Fruit fly (Drosophila melanogaster) whole organism, embryonic: ENCODE measurements around the gene Obp99d.

Experiments used
- Abd-B ChIP-seq: fragments of 200-800 bp; sonication (Bioruptor generic); optimal IDR thresholded peaks from 2 replicates; lab custom pipeline; 2018; ENCODE audit warnings: missing biosample characterization, mild to moderate bottlenecking, missing genetic modification characterization, moderate library complexity
- Awh ChIP-seq: fragments of 200-800 bp; sonication (Bioruptor generic); IDR thresholded peaks from 2 replicates; pipeline ENCODE4, ENCODE4 v1.3.6; 2022; ENCODE audit warnings: missing biosample characterization, missing genetic modification characterization
- Bgb ChIP-seq: fragments of 200-800 bp; sonication (Bioruptor generic); IDR thresholded peaks from 2 replicates; pipeline ENCODE4 v1.3.6; 2022; ENCODE audit warnings: missing biosample characterization, missing genetic modification characterization; ENCODE audit not compliant: partially characterized antibody
- CG10147 ChIP-seq: fragments of 200-800 bp; sonication (Bioruptor generic); optimal IDR thresholded peaks from 2 replicates; lab custom pipeline; 2019; ENCODE audit warnings: missing biosample characterization, mild to moderate bottlenecking, missing genetic modification characterization, moderate library complexity
- CG10431 ChIP-seq: fragments of 200-800 bp; sonication (Bioruptor generic); optimal IDR thresholded peaks from 3 replicates; lab custom pipeline; 2018; ENCODE audit warnings: missing biosample characterization, mild to moderate bottlenecking, missing genetic modification characterization
- CG10462 ChIP-seq: fragments of 200-800 bp; sonication (Bioruptor generic); optimal IDR thresholded peaks from 2 replicates; lab custom pipeline; 2016; ENCODE audit warnings: missing biosample characterization, missing genetic modification characterization
- CG11560 ChIP-seq: fragments of 200-800 bp; sonication (Bioruptor generic); IDR thresholded peaks from 3 replicates; pipeline ENCODE4 v1.3.6; 2022; ENCODE audit warnings: missing biosample characterization, missing genetic modification characterization
- CG12155 ChIP-seq: fragments of 200-800 bp; sonication (Bioruptor generic); optimal IDR thresholded peaks from 3 replicates; lab custom pipeline; 2016; ENCODE audit warnings: missing biosample characterization, missing genetic modification characterization
- CG14667 ChIP-seq: fragments of 200-800 bp; sonication (Bioruptor generic); IDR thresholded peaks from 2 replicates; pipeline ENCODE4 v1.3.6; 2022; ENCODE audit warnings: missing biosample characterization, missing genetic modification characterization
- CG14965 ChIP-seq: fragments of 200-800 bp; sonication (Bioruptor generic); optimal IDR thresholded peaks from 2 replicates; lab custom pipeline; 2016; ENCODE audit warnings: missing biosample characterization, missing genetic modification characterization, borderline replicate concordance
- CG15011 ChIP-seq: fragments of 200-800 bp; sonication (Bioruptor generic); optimal IDR thresholded peaks from 3 replicates; lab custom pipeline; 2018; ENCODE audit warnings: missing biosample characterization, mild to moderate bottlenecking, missing genetic modification characterization
- CG15269 ChIP-seq: fragments of 200-800 bp; sonication (Bioruptor generic); optimal IDR thresholded peaks from 2 replicates; lab custom pipeline; 2018; ENCODE audit warnings: missing biosample characterization, mild to moderate bottlenecking, missing genetic modification characterization, moderate library complexity
- CG1647 ChIP-seq: fragments of 200-800 bp; sonication (Bioruptor generic); optimal IDR thresholded peaks from 3 replicates; lab custom pipeline; 2016; ENCODE audit warnings: missing biosample characterization, missing genetic modification characterization
- CG16813 ChIP-seq: fragments of 200-800 bp; sonication (Bioruptor generic); IDR thresholded peaks from 3 replicates; pipeline ENCODE4 v1.3.6; 2022; ENCODE audit warnings: missing biosample characterization, missing genetic modification characterization; ENCODE audit not compliant: partially characterized antibody
- CG2202 ChIP-seq: fragments of 200-800 bp; sonication (Bioruptor generic); optimal IDR thresholded peaks from 2 replicates; lab custom pipeline; 2018; ENCODE audit warnings: missing biosample characterization, mild to moderate bottlenecking, missing genetic modification characterization
- CG30020 ChIP-seq: fragments of 200-800 bp; optimal IDR thresholded peaks from 2 replicates; lab custom pipeline; 2019; ENCODE audit warnings: missing biosample characterization, mild to moderate bottlenecking, missing genetic modification characterization, moderate library complexity
- CG31224 ChIP-seq: fragments of 200-800 bp; sonication (Bioruptor generic); IDR thresholded peaks from 2 replicates; pipeline ENCODE4 v1.3.6; 2022; ENCODE audit warnings: missing biosample characterization, missing genetic modification characterization
- CG32772 ChIP-seq: fragments of 200-800 bp; sonication (Bioruptor generic); IDR thresholded peaks from 2 replicates; pipeline ENCODE4 v1.3.6; 2022; ENCODE audit warnings: missing biosample characterization, missing genetic modification characterization
- CG33213 ChIP-seq: fragments of 200-800 bp; sonication (Bioruptor generic); optimal IDR thresholded peaks from 3 replicates; lab custom pipeline; 2016; ENCODE audit warnings: missing biosample characterization, missing genetic modification characterization
- CG34376 ChIP-seq: fragments of 200-800 bp; sonication (Bioruptor generic); optimal IDR thresholded peaks from 2 replicates; lab custom pipeline; 2018; ENCODE audit warnings: missing biosample characterization, mild to moderate bottlenecking, missing genetic modification characterization
- CG4360 ChIP-seq: fragments of 200-800 bp; sonication (Bioruptor generic); IDR thresholded peaks from 2 replicates; pipeline ENCODE4 v1.3.6; 2022; ENCODE audit warnings: missing biosample characterization, missing genetic modification characterization
- CG4424 ChIP-seq: fragments of 200-800 bp; sonication (Bioruptor generic); optimal IDR thresholded peaks from 3 replicates; lab custom pipeline; 2016; ENCODE audit warnings: missing biosample characterization, missing genetic modification characterization
- CG4707 ChIP-seq: fragments of 200-800 bp; sonication (Bioruptor generic); optimal IDR thresholded peaks from 2 replicates; lab custom pipeline; 2018; ENCODE audit warnings: missing biosample characterization, mild to moderate bottlenecking, missing genetic modification characterization, moderate library complexity
- CG4854 ChIP-seq: fragments of 200-800 bp; sonication (Bioruptor generic); optimal IDR thresholded peaks from 2 replicates; lab custom pipeline; 2016; ENCODE audit warnings: missing biosample characterization, missing genetic modification characterization, inconsistent platforms
- CG8944 ChIP-seq: fragments of 200-800 bp; sonication (Bioruptor generic); optimal IDR thresholded peaks from 3 replicates; lab custom pipeline; 2016; ENCODE audit warnings: missing biosample characterization, missing genetic modification characterization
- CG9817 ChIP-seq: fragments of 200-800 bp; sonication (Bioruptor generic); optimal IDR thresholded peaks from 2 replicates; lab custom pipeline; 2018; ENCODE audit warnings: missing biosample characterization, mild to moderate bottlenecking, missing genetic modification characterization, moderate library complexity
- Dll ChIP-seq: fragments of 200-800 bp; sonication (Bioruptor generic); IDR thresholded peaks from 4 replicates; pipeline ENCODE4 v1.3.6; 2022; ENCODE audit warnings: missing biosample characterization, missing genetic modification characterization; ENCODE audit not compliant: partially characterized antibody
- Dp ChIP-seq: fragments of 200-800 bp; sonication (Bioruptor generic); optimal IDR thresholded peaks from 2 replicates; lab custom pipeline; 2018; ENCODE audit warnings: missing biosample characterization, mild to moderate bottlenecking, missing genetic modification characterization, moderate library complexity
- HHEX ChIP-seq: fragments of 200-800 bp; sonication (Bioruptor generic); optimal IDR thresholded peaks from 3 replicates; lab custom pipeline; 2017; ENCODE audit warnings: missing biosample characterization, mild to moderate bottlenecking, missing genetic modification characterization, missing genetic modification reagents
- Meics ChIP-seq: fragments of 200-800 bp; sonication (Bioruptor generic); optimal IDR thresholded peaks from 2 replicates; lab custom pipeline; 2017; ENCODE audit warnings: missing biosample characterization, mild to moderate bottlenecking, missing genetic modification characterization
- NC2β ChIP-seq: fragments of 200-800 bp; sonication (Bioruptor generic); optimal IDR thresholded peaks from 2 replicates; lab custom pipeline; 2016; ENCODE audit warnings: missing biosample characterization, missing genetic modification characterization
- Ssrp ChIP-seq: fragments of 200-800 bp; sonication (Bioruptor generic); optimal IDR thresholded peaks from 2 replicates; lab custom pipeline; 2018; ENCODE audit warnings: missing biosample characterization, mild to moderate bottlenecking, missing genetic modification characterization, moderate library complexity
- Trl ChIP-seq, 3 experiments: fragments of >200 bp in 2 of 3; fragments of 200-800 bp in 1 of 3; sonication (Bioruptor generic) in 1 of 3; optimal IDR thresholded peaks; 2 replicates in 1 of 3; 3 replicates in 2 of 3; lab custom pipeline; 2016 to 2017; ENCODE audit warnings: missing biosample characterization in 1 of 3, missing genetic modification characterization in 1 of 3
- amos ChIP-seq: fragments of 200-800 bp; sonication (Bioruptor generic); IDR thresholded peaks from 2 replicates; pipeline ENCODE4 v1.3.6; 2022; ENCODE audit warnings: missing biosample characterization, missing genetic modification characterization; ENCODE audit not compliant: partially characterized antibody
- cas ChIP-seq: fragments of 200-800 bp; sonication (Bioruptor generic); IDR thresholded peaks from 2 replicates; pipeline ENCODE4 v1.3.6; 2022; ENCODE audit warnings: missing biosample characterization, missing genetic modification characterization
- caup ChIP-seq: fragments of 200-800 bp; sonication (Bioruptor generic); optimal IDR thresholded peaks from 3 replicates; lab custom pipeline; 2017; ENCODE audit warnings: missing biosample characterization, mild to moderate bottlenecking, missing genetic modification characterization, moderate library complexity; ENCODE audit not compliant: severe bottlenecking
- chn ChIP-seq: fragments of 200-800 bp; sonication (Bioruptor generic); optimal IDR thresholded peaks from 2 replicates; lab custom pipeline; 2016; ENCODE audit warnings: missing biosample characterization, missing genetic modification characterization
- dati ChIP-seq: fragments of 200-800 bp; sonication (Bioruptor generic); IDR thresholded peaks from 2 replicates; pipeline ENCODE4 v1.3.6; 2022; ENCODE audit warnings: missing biosample characterization, missing genetic modification characterization
- gfzf ChIP-seq: fragments of 200-800 bp; sonication (Bioruptor generic); optimal IDR thresholded peaks from 2 replicates; lab custom pipeline; 2016; ENCODE audit warnings: missing biosample characterization, mild to moderate bottlenecking, missing genetic modification characterization, moderate library complexity
- lilli ChIP-seq: fragments of 200-800 bp; sonication (Bioruptor generic); optimal IDR thresholded peaks from 3 replicates; lab custom pipeline; 2016; ENCODE audit warnings: missing biosample characterization, missing genetic modification characterization
- lola ChIP-seq, 3 experiments: fragments of >200 bp in 2 of 3; fragments of 200-800 bp in 1 of 3; sonication (Bioruptor generic) in 1 of 3; optimal IDR thresholded peaks; 2 replicates each; lab custom pipeline; 2017 to 2019; ENCODE audit warnings: missing biosample characterization in 3 of 3, missing genetic modification characterization in 3 of 3, mild to moderate bottlenecking in 1 of 3, moderate library complexity in 1 of 3
- nerfin-1 ChIP-seq: fragments of 200-800 bp; sonication (Bioruptor generic); optimal IDR thresholded peaks from 3 replicates; lab custom pipeline; 2019; ENCODE audit warnings: missing biosample characterization, mild to moderate bottlenecking, missing genetic modification characterization, moderate library complexity
- otp ChIP-seq: fragments of 200-800 bp; sonication (Bioruptor generic); IDR thresholded peaks from 3 replicates; pipeline ENCODE4, ENCODE4 v1.3.6; 2022; ENCODE audit warnings: missing biosample characterization, missing genetic modification characterization
- p53 ChIP-seq: fragments of 200-800 bp; sonication (Bioruptor generic); optimal IDR thresholded peaks from 2 replicates; lab custom pipeline; 2016; ENCODE audit warnings: missing biosample characterization, missing genetic modification characterization
- pnt ChIP-seq: fragments of 200-800 bp; sonication (Bioruptor generic); optimal IDR thresholded peaks from 3 replicates; lab custom pipeline; 2016; ENCODE audit warnings: missing biosample characterization, missing genetic modification characterization
- prd ChIP-seq, 3 experiments: fragments of >200 bp in 2 of 3; fragments of 200-800 bp in 1 of 3; sonication (Bioruptor generic) in 1 of 3; optimal IDR thresholded peaks in 2 of 3; IDR thresholded peaks in 1 of 3; 2 replicates in 2 of 3; 3 replicates in 1 of 3; pipeline versions ENCODE4 v1.3.6 to Lab custom; 2017 to 2022; ENCODE audit warnings: missing biosample characterization in 1 of 3, missing genetic modification characterization in 1 of 3
- stwl ChIP-seq: fragments of 200-800 bp; sonication (Bioruptor generic); optimal IDR thresholded peaks from 3 replicates; lab custom pipeline; 2018; ENCODE audit warnings: missing biosample characterization, mild to moderate bottlenecking, missing genetic modification characterization, moderate library complexity
- tna ChIP-seq: fragments of 200-800 bp; sonication (Bioruptor generic); IDR thresholded peaks from 2 replicates; pipeline ENCODE4 v1.3.6; 2022; ENCODE audit warnings: missing biosample characterization, missing genetic modification characterization; ENCODE audit not compliant: partially characterized antibody

Gene Obp99d

dm6 chr3R:29736678-29737093 is 22.4 kb downstream of the Obp99d start, which contains the start of the genes CG7601 and CIA30 (continued):
- TF ChIP-seq CG10462 (GFP tag; lab: Kevin White, UChicago) = peak; percentile 95
- TF ChIP-seq CG9817 (tag; lab: Kevin White, UChicago) = peak; percentile 99
- TF ChIP-seq chn (GFP tag; lab: Kevin White, UChicago) = peak; percentile 97
- TF ChIP-seq CG31224 (GFP tag; lab: Robert Waterston, UW) = peak; percentile 99
- peak; percentile 99 for TF ChIP-seq CG10147 (GFP tag; lab: Kevin White, UChicago)
- TF ChIP-seq amos (GFP tag; lab: Robert Waterston, UW) = no peak; the same call in 1 of the 2 replicates
- TF ChIP-seq CG34376 = peak; percentile 98
- peak; percentile 99 for TF ChIP-seq CG1647 (GFP tag; lab: Kevin White, UChicago)
- TF ChIP-seq lilli (GFP tag; lab: Kevin White, UChicago) = peak; percentile 99
- no peak for TF ChIP-seq CG10431 (GFP tag; lab: Kevin White, UChicago)
- TF ChIP-seq CG11560 (tag; lab: Robert Waterston, UW) = peak; percentile 97
- TF ChIP-seq caup (GFP tag; lab: Kevin White, UChicago) = peak; percentile 98
- peak; percentile 65 for TF ChIP-seq stwl (tag; lab: Kevin White, UChicago)
- TF ChIP-seq otp (GFP tag; lab: Robert Waterston, UW) = peak; percentile 100
- TF ChIP-seq CG4424 (GFP tag; lab: Kevin White, UChicago) = peak; percentile 99
- peak; percentile 33; the same call in 1 of the 2 replicates for TF ChIP-seq Bgb (GFP tag; lab: Robert Waterston, UW)
- peak; percentile 96 for TF ChIP-seq Ssrp
- TF ChIP-seq CG16813 = 0 out of 3 replicates have a peak, but pooled peaks have one; percentile 32
- TF ChIP-seq CG14667 (GFP tag; lab: Robert Waterston, UW) = peak; percentile 100
- peak; percentile 95 for TF ChIP-seq p53 (GFP tag; lab: Kevin White, UChicago)
- TF ChIP-seq CG12155 = peak; percentile 96
- peak; percentile 95 for TF ChIP-seq nerfin-1
- peak; percentile 97 for TF ChIP-seq CG15269 (tag; lab: Kevin White, UChicago)
- peak; percentile 97 for TF ChIP-seq CG4360 (GFP tag; lab: Robert Waterston, UW)
- peak; percentile 100 for TF ChIP-seq Abd-B (GFP tag; lab: Kevin White, UChicago)
- TF ChIP-seq gfzf (GFP tag; lab: Kevin White, UChicago) = peak; percentile 40
- peak; percentile 92 for TF ChIP-seq CG14965 (GFP tag; lab: Kevin White, UChicago)
- peak; percentile 96 for TF ChIP-seq NC2β (GFP tag; lab: Kevin White, UChicago)
- TF ChIP-seq CG4854 (GFP tag; lab: Kevin White, UChicago) = peak; percentile 99
- peak; percentile 100 for TF ChIP-seq Awh (GFP tag; lab: Robert Waterston, UW)
- peak; percentile 85 for TF ChIP-seq CG30020 (tag; lab: Kevin White, UChicago)
- peak; percentile 98 for TF ChIP-seq Meics (GFP tag; lab: Kevin White, UChicago)
- peak; percentile 99 for TF ChIP-seq CG33213 (GFP tag; lab: Kevin White, UChicago)
- TF ChIP-seq CG8944 (GFP tag; lab: Kevin White, UChicago) = peak; percentile 99
- peak; percentile 52; the same call in 2 of the 4 replicates for TF ChIP-seq Dll (GFP tag; lab: Robert Waterston, UW)
- no peak for TF ChIP-seq prd (optimal IDR thresholded peaks at IDR 0.05; lab: Kevin White, UChicago)
- peak; percentile 100 for TF ChIP-seq prd (GFP tag; IDR thresholded peaks at IDR 0.05; lab: Robert Waterston, UW)
- TF ChIP-seq lola (GFP tag; optimal IDR thresholded peaks at IDR 0.05; lab: Kevin White, UChicago) = peak in 1 of 3 experiments; percentile 93
- peak; percentile 94 for TF ChIP-seq CG15011
- TF ChIP-seq Dp (GFP tag; lab: Kevin White, UChicago) = peak; percentile 20
- peak; percentile 100 for TF ChIP-seq cas (GFP tag; lab: Robert Waterston, UW)
- no peak for TF ChIP-seq tna (GFP tag; lab: Robert Waterston, UW)
- TF ChIP-seq CG2202 (tag; lab: Kevin White, UChicago) = peak; percentile 85
- peak; percentile 84 for TF ChIP-seq CG4707 (GFP tag; lab: Kevin White, UChicago)
- no peak for TF ChIP-seq Trl (optimal IDR thresholded peaks at IDR 0.05; lab: Kevin White, UChicago)
- peak; percentile 99 for TF ChIP-seq Trl (GFP tag; optimal IDR thresholded peaks at IDR 0.05; lab: Kevin White, UChicago)
- peak; percentile 98 for TF ChIP-seq HHEX (GFP tag; lab: Kevin White, UChicago)
- peak; percentile 100 for TF ChIP-seq CG32772 (GFP tag; lab: Robert Waterston, UW)
- peak; percentile 100 for TF ChIP-seq dati (GFP tag; lab: Robert Waterston, UW)
- TF ChIP-seq pnt (GFP tag; lab: Kevin White, UChicago) = peak; percentile 99
